Fruit fly (Drosophila melanogaster): ENCODE results near the gene KLHL18.

Gene KLHL18

dm6 chr3R:11962739-11963214 lies 47.5 kb downstream of the KLHL18 start, which contains the start of the genes CG3281 and aurA (continued):
- TF ChIP-seq Ada2b (GFP tag; IDR thresholded peaks at IDR 0.05) (no peak; the same call in 1 of the 2 replicates), CG3995 (GFP tag; optimal IDR thresholded peaks at IDR 0.05) (peak; percentile 99), HmgZ (tag; optimal IDR thresholded peaks at IDR 0.05) (peak; percentile 66), CG30403 (GFP tag; optimal IDR thresholded peaks at IDR 0.05) (peak; percentile 89), ftz-f1 (GFP tag; optimal IDR thresholded peaks at IDR 0.05) (no peak), CG11247 (GFP tag; IDR thresholded peaks at IDR 0.05) (peak; percentile 55), gem (tag; optimal IDR thresholded peaks at IDR 0.05) (peak; percentile 78), vvl (GFP tag; IDR thresholded peaks at IDR 0.05) (peak; percentile 61), Stat92E (GFP tag; optimal IDR thresholded peaks at IDR 0.05) (peak in 1 of 3 experiments; percentile 28), CG8359 (GFP tag; optimal IDR thresholded peaks at IDR 0.05; ENCODE audit: borderline replicate concordance) (no peak), CG12659 (GFP tag; optimal IDR thresholded peaks at IDR 0.05) (peak; percentile 88), Atf6 (GFP tag; IDR thresholded peaks at IDR 0.05) (peak; percentile 56), trem (tag; optimal IDR thresholded peaks at IDR 0.05) (peak; percentile 86), Six4 (GFP tag; optimal IDR thresholded peaks at IDR 0.05) (peak; percentile 59), scrt (GFP tag; optimal IDR thresholded peaks at IDR 0.05) (no peak), sima (GFP tag; optimal IDR thresholded peaks at IDR 0.05) (no peak), CG7372 (GFP tag; IDR thresholded peaks at IDR 0.05) (peak; percentile 58), CG1024 (GFP tag; IDR thresholded peaks at IDR 0.05) (no peak), Hmr (GFP tag; optimal IDR thresholded peaks at IDR 0.05) (peak; percentile 81), maf-S (GFP tag; optimal IDR thresholded peaks at IDR 0.05) (peak; percentile 71), CG10147 (GFP tag; optimal IDR thresholded peaks at IDR 0.05) (peak; percentile 71), CG6765 (GFP tag; optimal IDR thresholded peaks at IDR 0.05) (peak; percentile 1), gcm2 (GFP tag; optimal IDR thresholded peaks at IDR 0.05) (no peak), Aef1 (GFP tag; IDR thresholded peaks at IDR 0.05) (peak; percentile 57), Sry-β (GFP tag; optimal IDR thresholded peaks at IDR 0.05) (peak; percentile 88), CG12236 (GFP tag; optimal IDR thresholded peaks at IDR 0.05) (peak; percentile 20), H2.0 (GFP tag; IDR thresholded peaks at IDR 0.05) (0 out of 2 replicates have a peak, but pooled peaks have one; percentile 24), CG3726 (GFP tag; IDR thresholded peaks at IDR 0.05) (no peak), CG13296 (GFP tag; optimal IDR thresholded peaks at IDR 0.05) (peak; percentile 51), CG8478 (optimal IDR thresholded peaks at IDR 0.05) (no peak), CG7839 (tag; optimal IDR thresholded peaks at IDR 0.05) (peak; percentile 71), fu2 (GFP tag; optimal IDR thresholded peaks at IDR 0.05) (peak; percentile 76), CG11560 (tag; IDR thresholded peaks at IDR 0.05) (peak; percentile 27; the same call in 1 of the 3 replicates), Usf (GFP tag; optimal IDR thresholded peaks at IDR 0.05) (peak; percentile 31), CG13123 (GFP tag; optimal IDR thresholded peaks at IDR 0.05) (peak; percentile 60), sisA (GFP tag; IDR thresholded peaks at IDR 0.05) (peak; percentile 73), Deaf1 (tag; optimal IDR thresholded peaks at IDR 0.05) (no peak), Sry-δ (GFP tag; optimal IDR thresholded peaks at IDR 0.05) (peak; percentile 97), fru (optimal IDR thresholded peaks at IDR 0.05) (no peak), zfh1 (GFP tag; IDR thresholded peaks at IDR 0.05) (no peak), knrl (GFP tag; IDR thresholded peaks at IDR 0.05; ENCODE audit: partially characterized antibody) (peak; percentile 99), CG4820 (GFP tag; optimal IDR thresholded peaks at IDR 0.05) (peak; percentile 54), CG6813 (GFP tag; optimal IDR thresholded peaks at IDR 0.05) (no peak), caup (GFP tag; optimal IDR thresholded peaks at IDR 0.05; ENCODE audit: severe bottlenecking) (no peak), danr (GFP tag; IDR thresholded peaks at IDR 0.05) (no peak), ci (GFP tag; IDR thresholded peaks at IDR 0.05) (peak; percentile 34; the same call in 1 of the 3 replicates), nau (GFP tag; optimal IDR thresholded peaks at IDR 0.05) (no peak)
